Fruit fly (Drosophila melanogaster) whole organism, embryonic: Measurements from ENCODE around the gene slam.

Source experiments
- B-H2 ChIP-seq: fragments of 200-800 bp; sonication (Bioruptor generic); optimal IDR thresholded peaks from 2 replicates; lab custom pipeline; 2018; ENCODE audit warnings: missing biosample characterization, mild to moderate bottlenecking, missing genetic modification characterization
- CG11504 ChIP-seq: fragments of 200-800 bp; sonication (Bioruptor generic); optimal IDR thresholded peaks from 3 replicates; lab custom pipeline; 2019; ENCODE audit warnings: missing biosample characterization, mild to moderate bottlenecking, missing genetic modification characterization, moderate library complexity
- CG12155 ChIP-seq: fragments of 200-800 bp; sonication (Bioruptor generic); optimal IDR thresholded peaks from 3 replicates; lab custom pipeline; 2016; ENCODE audit warnings: missing biosample characterization, missing genetic modification characterization
- CG12236 ChIP-seq: fragments of 200-800 bp; sonication (Bioruptor generic); optimal IDR thresholded peaks from 2 replicates; lab custom pipeline; 2016; ENCODE audit warnings: missing biosample characterization, missing genetic modification characterization
- CG12769 ChIP-seq: fragments of 200-800 bp; sonication (Bioruptor generic); optimal IDR thresholded peaks from 2 replicates; lab custom pipeline; 2019; ENCODE audit warnings: missing biosample characterization, mild to moderate bottlenecking, missing genetic modification characterization, moderate library complexity
- CG13424 ChIP-seq: fragments of 200-800 bp; sonication (Bioruptor generic); optimal IDR thresholded peaks from 2 replicates; lab custom pipeline; 2019; ENCODE audit warnings: missing biosample characterization, mild to moderate bottlenecking, missing genetic modification characterization, moderate library complexity
- CG14014 ChIP-seq: fragments of 200-800 bp; sonication (Bioruptor generic); IDR thresholded peaks from 2 replicates; pipeline ENCODE4 v1.3.6; 2022; ENCODE audit warnings: missing biosample characterization, missing genetic modification characterization
- CG17359 ChIP-seq: fragments of 200-800 bp; sonication (Bioruptor generic); optimal IDR thresholded peaks from 3 replicates; lab custom pipeline; 2018; ENCODE audit warnings: missing biosample characterization, mild to moderate bottlenecking, missing genetic modification characterization, moderate library complexity
- CG17829 ChIP-seq: fragments of 200-800 bp; optimal IDR thresholded peaks from 2 replicates; lab custom pipeline; 2019; ENCODE audit warnings: missing biosample characterization, mild to moderate bottlenecking, missing genetic modification characterization, moderate library complexity
- CG18262 ChIP-seq: fragments of 200-800 bp; optimal IDR thresholded peaks from 3 replicates; lab custom pipeline; 2019; ENCODE audit warnings: missing biosample characterization, mild to moderate bottlenecking, missing genetic modification characterization, moderate library complexity
- CG18619 ChIP-seq: fragments of 200-800 bp; sonication (Bioruptor generic); optimal IDR thresholded peaks from 3 replicates; lab custom pipeline; 2017; ENCODE audit warnings: missing biosample characterization, mild to moderate bottlenecking, missing genetic modification characterization
- CG2199 ChIP-seq: fragments of 200-800 bp; sonication (Bioruptor generic); IDR thresholded peaks from 3 replicates; pipeline ENCODE4 v1.3.6; 2022; ENCODE audit warnings: missing biosample characterization, missing genetic modification characterization
- CG3065 ChIP-seq: fragments of 200-800 bp; sonication (Bioruptor generic); optimal IDR thresholded peaks from 2 replicates; lab custom pipeline; 2016; ENCODE audit warnings: missing biosample characterization, missing genetic modification characterization
- CG31441 ChIP-seq: fragments of 200-800 bp; sonication (Bioruptor generic); IDR thresholded peaks from 2 replicates; pipeline ENCODE4 v1.3.6; 2022; ENCODE audit warnings: missing biosample characterization, missing genetic modification characterization
- CG32767 ChIP-seq: fragments of 200-800 bp; sonication (Bioruptor generic); IDR thresholded peaks from 2 replicates; pipeline ENCODE4 v1.3.6; 2022; ENCODE audit warnings: missing biosample characterization, missing genetic modification characterization
- CG4328 ChIP-seq: fragments of 200-800 bp; sonication (Bioruptor generic); optimal IDR thresholded peaks from 3 replicates; lab custom pipeline; 2017; ENCODE audit warnings: missing biosample characterization, missing genetic modification reagents, missing genetic modification characterization
- CG4404 ChIP-seq: fragments of 200-800 bp; sonication (Bioruptor generic); IDR thresholded peaks from 2 replicates; pipeline ENCODE4 v1.3.6; 2022; ENCODE audit warnings: missing biosample characterization, missing genetic modification characterization
- CG4730 ChIP-seq: fragments of 200-800 bp; sonication (Bioruptor generic); IDR thresholded peaks from 2 replicates; pipeline ENCODE4 v1.3.6; 2022; ENCODE audit warnings: missing biosample characterization, missing genetic modification characterization
- CG7271 ChIP-seq: fragments of 200-800 bp; sonication (Bioruptor generic); optimal IDR thresholded peaks from 2 replicates; lab custom pipeline; 2018; ENCODE audit warnings: missing biosample characterization, mild to moderate bottlenecking, missing genetic modification characterization, moderate library complexity
- CG7839 ChIP-seq: fragments of 200-800 bp; sonication (Bioruptor generic); optimal IDR thresholded peaks from 3 replicates; lab custom pipeline; 2018; ENCODE audit warnings: missing biosample characterization, mild to moderate bottlenecking, missing genetic modification characterization, moderate library complexity
- CG7987 ChIP-seq: fragments of 200-800 bp; sonication (Bioruptor generic); optimal IDR thresholded peaks from 2 replicates; lab custom pipeline; 2018; ENCODE audit warnings: missing biosample characterization, mild to moderate bottlenecking, missing genetic modification characterization, moderate library complexity
- CG8359 ChIP-seq: fragments of 200-800 bp; sonication (Bioruptor generic); optimal IDR thresholded peaks from 2 replicates; lab custom pipeline; 2017; ENCODE audit warnings: missing biosample characterization, mild to moderate bottlenecking, missing genetic modification characterization, borderline replicate concordance
- CG9932 ChIP-seq: fragments of 200-800 bp; sonication (Bioruptor generic); IDR thresholded peaks from 2 replicates; pipeline ENCODE4 v1.3.6; 2022; ENCODE audit warnings: missing biosample characterization, missing genetic modification characterization
- CHES-1-like ChIP-seq: fragments of 200-800 bp; sonication (Bioruptor generic); optimal IDR thresholded peaks from 2 replicates; lab custom pipeline; 2016; ENCODE audit warnings: missing biosample characterization, missing genetic modification characterization
- Drgx ChIP-seq: fragments of 200-800 bp; sonication (Bioruptor generic); IDR thresholded peaks from 2 replicates; pipeline ENCODE4 v1.3.6; 2022; ENCODE audit warnings: missing biosample characterization, missing genetic modification characterization
- H2.0 ChIP-seq: fragments of 200-800 bp; sonication (Bioruptor generic); IDR thresholded peaks from 2 replicates; pipeline ENCODE4 v1.3.6; 2022; ENCODE audit warnings: missing biosample characterization, missing genetic modification characterization
- Hr3 ChIP-seq: fragments of 200-800 bp; sonication (Bioruptor generic); optimal IDR thresholded peaks from 3 replicates; lab custom pipeline; 2016; ENCODE audit warnings: missing biosample characterization, missing genetic modification characterization
- Hr51 ChIP-seq, 2 experiments: fragments of 200-800 bp; sonication (Bioruptor generic); optimal IDR thresholded peaks; 2 replicates in 1 of 2; 3 replicates in 1 of 2; lab custom pipeline; 2016 to 2018; ENCODE audit warnings: missing biosample characterization in 2 of 2, missing genetic modification characterization in 2 of 2, mild to moderate bottlenecking in 1 of 2, moderate library complexity in 1 of 2
- Max ChIP-seq: fragments of 200-800 bp; sonication (Bioruptor generic); optimal IDR thresholded peaks from 2 replicates; lab custom pipeline; 2016; ENCODE audit warnings: missing biosample characterization, mild to moderate bottlenecking, missing genetic modification characterization
- Nf-YB ChIP-seq: fragments of 200-800 bp; sonication (Bioruptor generic); optimal IDR thresholded peaks from 3 replicates; lab custom pipeline; 2019; ENCODE audit warnings: missing biosample characterization, mild to moderate bottlenecking, missing genetic modification characterization, moderate library complexity
- Vsx1 ChIP-seq: fragments of 200-800 bp; sonication (Bioruptor generic); optimal IDR thresholded peaks from 2 replicates; lab custom pipeline; 2017; ENCODE audit warnings: missing biosample characterization, mild to moderate bottlenecking, missing genetic modification characterization, missing genetic modification reagents
- ap ChIP-seq: fragments of 200-800 bp; sonication (Bioruptor generic); IDR thresholded peaks from 2 replicates; pipeline ENCODE4 v1.3.6; 2022; ENCODE audit warnings: missing biosample characterization, missing genetic modification characterization
- btn ChIP-seq: fragments of 200-800 bp; sonication (Bioruptor generic); optimal IDR thresholded peaks from 2 replicates; lab custom pipeline; 2016; ENCODE audit warnings: missing biosample characterization, missing genetic modification characterization
- corto ChIP-seq: fragments of 200-800 bp; sonication (Bioruptor generic); optimal IDR thresholded peaks from 2 replicates; lab custom pipeline; 2016; ENCODE audit warnings: missing biosample characterization, mild to moderate bottlenecking, missing genetic modification characterization, moderate library complexity
- crp ChIP-seq, 2 experiments: fragments of 200-800 bp; sonication (Bioruptor generic); optimal IDR thresholded peaks; 2 replicates in 1 of 2; 3 replicates in 1 of 2; lab custom pipeline; 2017; ENCODE audit warnings: missing biosample characterization in 2 of 2, missing genetic modification characterization in 2 of 2, mild to moderate bottlenecking in 1 of 2, moderate library complexity in 1 of 2
- dpn ChIP-seq, 2 experiments: fragments of 200-800 bp; sonication (Bioruptor generic); optimal IDR thresholded peaks; 3 replicates each; lab custom pipeline; 2016; ENCODE audit warnings: missing biosample characterization in 2 of 2, missing genetic modification characterization in 2 of 2
- eyg ChIP-seq: fragments of 200-800 bp; sonication (Bioruptor generic); optimal IDR thresholded peaks from 3 replicates; lab custom pipeline; 2016; ENCODE audit warnings: missing biosample characterization, missing genetic modification characterization
- ken ChIP-seq: fragments of 200-800 bp; sonication (Bioruptor generic); IDR thresholded peaks from 3 replicates; pipeline ENCODE4 v1.3.6; 2022; ENCODE audit warnings: missing biosample characterization, missing genetic modification characterization
- nerfin-2 ChIP-seq: fragments of 200-800 bp; sonication (Bioruptor generic); IDR thresholded peaks from 2 replicates; pipeline ENCODE4 v1.3.6; 2022; ENCODE audit warnings: missing biosample characterization, missing genetic modification characterization; ENCODE audit not compliant: partially characterized antibody
- oc ChIP-seq: fragments of 200-800 bp; sonication (Bioruptor generic); optimal IDR thresholded peaks from 2 replicates; lab custom pipeline; 2018; ENCODE audit warnings: missing biosample characterization, mild to moderate bottlenecking, missing genetic modification characterization, moderate library complexity
- phol ChIP-seq: fragments of 200-800 bp; sonication (Bioruptor generic); optimal IDR thresholded peaks from 3 replicates; lab custom pipeline; 2018; ENCODE audit warnings: missing biosample characterization, mild to moderate bottlenecking, missing genetic modification characterization, moderate library complexity
- pros ChIP-seq: fragments of 200-800 bp; sonication (Bioruptor generic); optimal IDR thresholded peaks from 3 replicates; lab custom pipeline; 2019; ENCODE audit warnings: missing biosample characterization, mild to moderate bottlenecking, missing genetic modification characterization, moderate library complexity
- salm ChIP-seq: fragments of 200-800 bp; sonication (Bioruptor generic); optimal IDR thresholded peaks from 2 replicates; lab custom pipeline; 2018; ENCODE audit warnings: missing biosample characterization, mild to moderate bottlenecking, missing genetic modification characterization
- sim ChIP-seq: fragments of 200-800 bp; sonication (Bioruptor generic); IDR thresholded peaks from 2 replicates; pipeline ENCODE4 v1.3.6; 2022; ENCODE audit warnings: missing biosample characterization, missing genetic modification characterization
- tio ChIP-seq: fragments of 200-800 bp; sonication (Bioruptor generic); optimal IDR thresholded peaks from 2 replicates; lab custom pipeline; 2017; ENCODE audit warnings: missing biosample characterization, missing genetic modification characterization, inconsistent platforms
- tll ChIP-seq, 2 experiments: fragments of 200-800 bp in 1 of 2; fragments of >200 bp in 1 of 2; sonication (Bioruptor generic) in 1 of 2; optimal IDR thresholded peaks; 2 replicates each; lab custom pipeline; 2017 to 2019; ENCODE audit warnings: missing biosample characterization in 2 of 2, missing genetic modification characterization in 2 of 2, mild to moderate bottlenecking in 1 of 2, moderate library complexity in 1 of 2
- tup ChIP-seq: fragments of 200-800 bp; sonication (Bioruptor generic); optimal IDR thresholded peaks from 2 replicates; lab custom pipeline; 2016; ENCODE audit warnings: missing biosample characterization, mild to moderate bottlenecking, missing genetic modification characterization, moderate library complexity

Gene slam

dm6 chr2L:6323536-6324385 is 48.4 kb upstream of the slam start, which contains the start of gene PDZ-GEF (continued):
- TF ChIP-seq CG18619 (GFP tag; lab: Kevin White, UChicago): peak; percentile 14
- TF ChIP-seq sim: no peak
- no peak for TF ChIP-seq tio (GFP tag; lab: Kevin White, UChicago)
- no peak for TF ChIP-seq CG8359 (GFP tag; lab: Kevin White, UChicago)
- no peak for TF ChIP-seq CG7839
- TF ChIP-seq CG31441 (GFP tag; lab: Robert Waterston, UW): no peak; the same call in 1 of the 2 replicates
- no peak for TF ChIP-seq tup (GFP tag; lab: Kevin White, UChicago)
- TF ChIP-seq tll (GFP tag; optimal IDR thresholded peaks at IDR 0.05; lab: Kevin White, UChicago): no peak
- TF ChIP-seq oc (tag; lab: Kevin White, UChicago): no peak
- TF ChIP-seq Max: peak; percentile 34
- TF ChIP-seq CG4404 (GFP tag; lab: Robert Waterston, UW): no peak
- TF ChIP-seq CG4730 (GFP tag; lab: Robert Waterston, UW): no peak; the same call in 1 of the 2 replicates
- peak; percentile 82 for TF ChIP-seq CG17829 (tag; lab: Kevin White, UChicago)
- TF ChIP-seq salm (tag; lab: Kevin White, UChicago): no peak
- TF ChIP-seq eyg: peak; percentile 24
- no peak for TF ChIP-seq ap (GFP tag; lab: Robert Waterston, UW)
- TF ChIP-seq CG2199 (GFP tag; lab: Robert Waterston, UW): peak; percentile 80
- peak; percentile 32 for TF ChIP-seq CG7987 (GFP tag; lab: Kevin White, UChicago)
- no peak for TF ChIP-seq corto
- TF ChIP-seq CG32767 (GFP tag; lab: Robert Waterston, UW): peak; percentile 54; the same call in 1 of the 2 replicates
- TF ChIP-seq CG11504 (tag; lab: Kevin White, UChicago): no peak
- no peak for TF ChIP-seq Hr51 (GFP tag; optimal IDR thresholded peaks at IDR 0.05; lab: Kevin White, UChicago)
- TF ChIP-seq Nf-YB (GFP tag; lab: Kevin White, UChicago): no peak
- peak; percentile 19 for TF ChIP-seq CG12236
- peak; percentile 35 for TF ChIP-seq Hr3 (GFP tag; lab: Kevin White, UChicago)
- no peak for TF ChIP-seq CG4328 (GFP tag; lab: Kevin White, UChicago)
- peak; percentile 47 for TF ChIP-seq CG12155 (GFP tag; lab: Kevin White, UChicago)
- TF ChIP-seq Drgx (GFP tag; lab: Robert Waterston, UW): no peak
- TF ChIP-seq CG13424 (tag; lab: Kevin White, UChicago): no peak
- TF ChIP-seq CG14014 (GFP tag; lab: Robert Waterston, UW): peak; percentile 47; the same call in 1 of the 2 replicates
- no peak for TF ChIP-seq CG17359
- TF ChIP-seq CG18262 (tag; lab: Kevin White, UChicago): peak; percentile 50
- peak; percentile 30 for TF ChIP-seq btn
- TF ChIP-seq CG9932 (GFP tag; lab: Robert Waterston, UW): peak; percentile 50
- peak; percentile 45 for TF ChIP-seq phol
- TF ChIP-seq B-H2 (GFP tag; lab: Kevin White, UChicago): no peak
- TF ChIP-seq CG3065: no peak
- TF ChIP-seq pros: no peak
- peak; percentile 51 to 77 for TF ChIP-seq dpn (GFP tag; optimal IDR thresholded peaks at IDR 0.05; lab: Kevin White, UChicago)
- TF ChIP-seq CG7271 (tag; lab: Kevin White, UChicago): no peak
- TF ChIP-seq CHES-1-like: peak; percentile 69
- TF ChIP-seq H2.0 (GFP tag; lab: Robert Waterston, UW): peak; percentile 42
- peak; percentile 67; the same call in 2 of the 3 replicates for TF ChIP-seq ken
- TF ChIP-seq Vsx1 (GFP tag; lab: Kevin White, UChicago): no peak
- TF ChIP-seq CG12769 (tag; lab: Kevin White, UChicago): no peak
- TF ChIP-seq crp (GFP tag; optimal IDR thresholded peaks at IDR 0.05; lab: Kevin White, UChicago): no peak
- peak; percentile 44; the same call in 1 of the 2 replicates for TF ChIP-seq nerfin-2 (GFP tag; lab: Robert Waterston, UW)
